Worm (Caenorhabditis elegans) whole organism, L3 larva: Measurements from ENCODE around the gene exc-12.
A peak's percentile ranks its signal among the peaks of the same experiment; 100 is the strongest.

Source experiments
- R02D3.7 ChIP-seq: fragments of 150-350 bp; optimal IDR thresholded peaks from 2 replicates; lab custom pipeline; 2014; ENCODE audit warnings: missing biosample characterization, missing genetic modification characterization
- ZK546.5 ChIP-seq: sonication (generic microtip); optimal IDR thresholded peaks from 2 replicates; lab custom pipeline; 2017; ENCODE audit warnings: missing biosample characterization, missing genetic modification characterization
- aly-2 ChIP-seq: fragments of 150-350 bp; optimal IDR thresholded peaks from 2 replicates; lab custom pipeline; 2014; ENCODE audit warnings: missing biosample characterization, missing genetic modification characterization
- ama-1 ChIP-seq: fragments of 150-350 bp; optimal IDR thresholded peaks from 2 replicates; lab custom pipeline; 2018
- ceh-28 ChIP-seq: fragments of 150-350 bp; optimal IDR thresholded peaks from 2 replicates; lab custom pipeline; 2014; ENCODE audit warnings: missing biosample characterization, missing genetic modification reagents, missing genetic modification characterization
- ceh-82 ChIP-seq: fragments of 150-350 bp; optimal IDR thresholded peaks from 2 replicates; lab custom pipeline; 2014; ENCODE audit warnings: missing biosample characterization, missing genetic modification characterization
- ceh-9 ChIP-seq: sonication (generic microtip); optimal IDR thresholded peaks from 2 replicates; lab custom pipeline; 2018; ENCODE audit warnings: missing biosample characterization, missing genetic modification characterization
- daf-12 ChIP-seq: fragments of 150-350 bp; optimal IDR thresholded peaks from 2 replicates; lab custom pipeline; 2014; ENCODE audit warnings: missing biosample characterization, missing genetic modification reagents, missing genetic modification characterization
- egl-5 ChIP-seq: fragments of 150-350 bp; optimal IDR thresholded peaks from 2 replicates; lab custom pipeline; 2017; ENCODE audit warnings: missing biosample characterization, missing genetic modification reagents, missing genetic modification characterization, inconsistent platforms
- elt-2 ChIP-seq: sonication (generic microtip); optimal IDR thresholded peaks from 2 replicates; lab custom pipeline; 2016; ENCODE audit warnings: missing genetic modification reagents, mild to moderate bottlenecking, missing genetic modification characterization, missing compliant biosample characterization
- elt-3 ChIP-seq, 3 experiments: fragments of 150-350 bp in 1 of 3; sonication (generic microtip) in 2 of 3; optimal IDR thresholded peaks; 2 replicates in 2 of 3; 4 replicates in 1 of 3; lab custom pipeline; 2014 to 2017; ENCODE audit warnings: missing biosample characterization in 3 of 3, missing genetic modification characterization in 3 of 3
- fkh-2 ChIP-seq: fragments of 150-350 bp; optimal IDR thresholded peaks from 2 replicates; lab custom pipeline; 2014; ENCODE audit warnings: missing biosample characterization, missing genetic modification reagents, missing genetic modification characterization
- fos-1 ChIP-seq: fragments of 150-350 bp; optimal IDR thresholded peaks from 2 replicates; lab custom pipeline; 2014; ENCODE audit warnings: missing biosample characterization, missing genetic modification characterization
- hmg-11 ChIP-seq: sonication (generic microtip); optimal IDR thresholded peaks from 2 replicates; lab custom pipeline; 2016; ENCODE audit warnings: missing genetic modification characterization, missing compliant biosample characterization
- lin-15B ChIP-seq: fragments of 150-350 bp; optimal IDR thresholded peaks from 2 replicates; lab custom pipeline; 2014; ENCODE audit warnings: missing biosample characterization, missing genetic modification characterization
- lsy-12 ChIP-seq: sonication (generic microtip); optimal IDR thresholded peaks from 2 replicates; lab custom pipeline; 2016; ENCODE audit warnings: mild to moderate bottlenecking, missing genetic modification characterization, missing compliant biosample characterization
- mdl-1 ChIP-seq: fragments of 150-350 bp; optimal IDR thresholded peaks from 2 replicates; lab custom pipeline; 2014; ENCODE audit warnings: missing biosample characterization, missing genetic modification characterization
- nfya-1 ChIP-seq: sonication (generic microtip); optimal IDR thresholded peaks from 2 replicates; lab custom pipeline; 2017; ENCODE audit warnings: missing genetic modification characterization, mild to moderate bottlenecking, missing compliant biosample characterization, antibody characterized with exemption, moderate library complexity; ENCODE audit not compliant: insufficient read depth
- nhr-11 ChIP-seq: fragments of 150-350 bp; optimal IDR thresholded peaks from 2 replicates; lab custom pipeline; 2014; ENCODE audit warnings: missing biosample characterization, missing genetic modification characterization
- nhr-23 ChIP-seq: fragments of 150-350 bp; optimal IDR thresholded peaks from 2 replicates; lab custom pipeline; 2014; ENCODE audit warnings: missing biosample characterization, missing genetic modification reagents, missing genetic modification characterization
- nhr-25 ChIP-seq: sonication (generic microtip); optimal IDR thresholded peaks from 2 replicates; lab custom pipeline; 2017; ENCODE audit warnings: missing biosample characterization, missing genetic modification characterization
- nhr-28 ChIP-seq: fragments of 150-350 bp; optimal IDR thresholded peaks from 2 replicates; lab custom pipeline; 2014; ENCODE audit warnings: missing biosample characterization, missing genetic modification characterization
- nhr-67 ChIP-seq: fragments of 150-350 bp; optimal IDR thresholded peaks from 2 replicates; lab custom pipeline; 2014; ENCODE audit warnings: missing biosample characterization, missing genetic modification characterization
- nhr-76 ChIP-seq: fragments of 150-350 bp; sonication (generic microtip); optimal IDR thresholded peaks from 5 replicates; lab custom pipeline; 2014; ENCODE audit warnings: missing biosample characterization, missing genetic modification characterization
- nhr-77 ChIP-seq: fragments of 150-350 bp; optimal IDR thresholded peaks from 2 replicates; lab custom pipeline; 2014; ENCODE audit warnings: missing biosample characterization, missing genetic modification characterization
- pha-4 ChIP-seq: fragments of 150-350 bp; optimal IDR thresholded peaks from 2 replicates; lab custom pipeline; 2014; ENCODE audit warnings: missing biosample characterization, missing genetic modification reagents, missing genetic modification characterization
- pqm-1 ChIP-seq: fragments of 150-350 bp; optimal IDR thresholded peaks from 2 replicates; lab custom pipeline; 2017; ENCODE audit warnings: missing biosample characterization, missing genetic modification characterization, inconsistent platforms
- sea-2 ChIP-seq: fragments of 150-350 bp; sonication (generic microtip); optimal IDR thresholded peaks from 4 replicates; lab custom pipeline; 2014; ENCODE audit warnings: missing biosample characterization, missing genetic modification reagents, missing genetic modification characterization
- skn-1 ChIP-seq: fragments of 150-350 bp; optimal IDR thresholded peaks from 2 replicates; lab custom pipeline; 2014; ENCODE audit warnings: missing biosample characterization, missing genetic modification characterization
- snpc-4 ChIP-seq: fragments of 150-350 bp; optimal IDR thresholded peaks from 2 replicates; lab custom pipeline; 2014; ENCODE audit warnings: missing biosample characterization, missing genetic modification characterization
- unc-39 ChIP-seq: sonication (generic microtip); optimal IDR thresholded peaks from 4 replicates; lab custom pipeline; 2017; ENCODE audit warnings: missing biosample characterization, missing genetic modification characterization
- unc-62 ChIP-seq: fragments of 150-350 bp; sonication (generic microtip); optimal IDR thresholded peaks from 4 replicates; lab custom pipeline; 2014; ENCODE audit warnings: missing biosample characterization, missing genetic modification reagents, missing genetic modification characterization
- zag-1 ChIP-seq: fragments of 150-350 bp; optimal IDR thresholded peaks from 2 replicates; lab custom pipeline; 2014; ENCODE audit warnings: missing biosample characterization, missing genetic modification characterization
- ztf-4 ChIP-seq: fragments of 150-350 bp; optimal IDR thresholded peaks from 2 replicates; lab custom pipeline; 2014; ENCODE audit warnings: missing biosample characterization, missing genetic modification characterization

The exc-12 gene

DNA sequence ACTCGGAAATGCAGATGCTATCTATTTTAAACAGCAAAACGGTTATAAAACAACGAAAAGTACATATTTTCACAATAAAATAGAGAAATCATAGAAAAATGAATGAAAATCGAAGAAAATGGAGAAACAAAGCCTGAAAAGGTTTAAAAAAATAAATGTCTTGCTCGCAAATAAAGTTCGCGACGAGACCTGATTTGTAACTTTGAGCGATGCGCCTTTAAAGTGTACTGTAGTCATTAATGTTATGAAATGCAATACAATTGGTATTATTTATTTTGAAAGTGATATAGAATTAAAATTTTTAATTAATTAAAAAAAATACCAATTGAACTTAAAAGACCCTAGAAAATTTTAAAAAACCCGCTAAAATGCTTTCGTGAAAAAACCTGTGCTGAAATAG lies 9.0 kb downstream of the exc-12 start:
- TF ChIP-seq unc-39 (tag; lab: Kevin White, UChicago): no peak
- TF ChIP-seq snpc-4 (tag; lab: Kevin White, UChicago): no peak
- TF ChIP-seq lsy-12 (tag; lab: Kevin White, UChicago): no peak
- TF ChIP-seq ztf-4 (tag; lab: Kevin White, UChicago): no peak
- no peak for TF ChIP-seq ama-1 (lab: Kevin White, UChicago)
- TF ChIP-seq ceh-9 (tag; lab: Kevin White, UChicago): no peak
- TF ChIP-seq ceh-82 (tag; lab: Kevin White, UChicago): no peak
- no peak for TF ChIP-seq nhr-77 (tag; lab: Kevin White, UChicago)
- TF ChIP-seq nhr-25 (tag; lab: Kevin White, UChicago): no peak

- TF ChIP-seq zag-1 (tag; lab: Kevin White, UChicago) (no peak), nhr-23 (tag; lab: Kevin White, UChicago) (peak; percentile 34)
- TF ChIP-seq, all 47 proteins: peak for 1
Observed at ce11 chrIII:13560715-13561114, 9.5 kb downstream of the exc-12 start.

ce11 chrIII:13556039-13556438 lies 14.2 kb downstream of the exc-12 start:
- no peak for TF ChIP-seq ceh-28 (tag; lab: Kevin White, UChicago)
- TF ChIP-seq nhr-25 (tag; lab: Kevin White, UChicago): peak; percentile 20
- TF ChIP-seq nhr-11 (tag; lab: Kevin White, UChicago): no peak
- TF ChIP-seq mdl-1 (tag; lab: Kevin White, UChicago): no peak
- TF ChIP-seq nhr-23 (tag; lab: Kevin White, UChicago): peak; percentile 45

DNA sequence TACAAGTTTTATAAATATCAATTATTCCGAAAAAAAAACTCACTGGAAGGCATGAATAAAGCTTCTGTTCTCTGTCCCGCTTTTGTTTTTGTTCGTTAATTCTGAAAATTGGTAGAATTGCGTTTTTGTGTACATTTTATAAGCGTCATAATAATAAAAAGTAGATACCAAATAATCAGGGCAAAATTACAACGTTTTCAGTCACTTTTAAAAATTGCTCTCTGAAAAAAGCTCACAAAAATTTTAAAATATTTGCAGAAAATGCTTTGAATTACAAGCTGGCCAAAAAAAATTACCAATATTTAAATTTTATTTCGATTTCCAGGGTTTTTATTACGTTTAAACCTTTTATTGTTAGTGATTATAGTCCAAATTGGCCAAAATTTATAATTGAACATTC lies 15.0 kb downstream of the exc-12 start, which contains the start of gene scav-2:
scav-2 (minus strand) TSS at position 101 of the 400 bp plus-strand sequence.
- TF ChIP-seq nhr-76 (tag; lab: Kevin White, UChicago) (no peak), snpc-4 (tag; lab: Kevin White, UChicago) (no peak), elt-2 (tag; lab: Kevin White, UChicago) (no peak), ceh-28 (tag; lab: Kevin White, UChicago) (no peak), daf-12 (tag; lab: Kevin White, UChicago) (no peak), sea-2 (GFP tag; lab: Kevin White, UChicago) (no peak), ceh-9 (tag; lab: Kevin White, UChicago) (no peak), elt-3 (tag; optimal IDR thresholded peaks at IDR 0.05; lab: Kevin White, UChicago) (no peak), nhr-67 (no peak), nhr-28 (tag; lab: Kevin White, UChicago) (no peak), aly-2 (no peak), ZK546.5 (tag; lab: Kevin White, UChicago) (no peak), fos-1 (tag; lab: Kevin White, UChicago) (no peak), R02D3.7 (no peak), fkh-2 (tag; lab: Kevin White, UChicago) (no peak), ama-1 (lab: Kevin White, UChicago) (no peak), pqm-1 (tag; lab: Kevin White, UChicago) (no peak), lin-15B (no peak)

DNA sequence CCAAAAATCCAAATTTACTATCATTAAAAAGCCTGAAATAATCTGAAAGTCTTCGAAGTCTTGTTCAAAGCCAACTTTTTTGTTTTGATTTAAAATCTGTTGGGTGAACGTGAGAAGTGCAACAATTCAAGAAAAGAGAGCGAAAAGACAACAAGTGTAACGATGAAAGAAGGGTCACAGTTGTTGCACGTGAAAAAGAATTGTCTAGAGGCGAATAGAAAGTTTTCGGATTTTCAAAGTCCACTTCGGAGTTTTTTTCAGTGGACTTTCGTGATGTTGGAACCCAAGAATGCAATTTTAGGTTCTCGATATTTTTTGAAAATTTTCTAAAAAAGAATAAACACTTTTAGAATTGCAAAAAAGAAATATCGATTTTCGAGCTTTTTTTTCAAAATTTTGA lies 20.3 kb downstream of the exc-12 start:
- TF ChIP-seq ceh-9 (tag; lab: Kevin White, UChicago) (no peak), nfya-1 (tag; lab: Kevin White, UChicago) (peak; percentile 18), ama-1 (lab: Kevin White, UChicago) (peak; percentile 12), nhr-76 (tag; lab: Kevin White, UChicago) (no peak)

- TF ChIP-seq nfya-1 (tag; lab: Kevin White, UChicago) (peak; percentile 72), pqm-1 (tag; lab: Kevin White, UChicago) (peak; percentile 47), unc-62 (GFP tag; lab: Kevin White, UChicago) (peak; percentile 85), nhr-23 (tag; lab: Kevin White, UChicago) (peak; percentile 26), ceh-28 (tag; lab: Kevin White, UChicago) (peak; percentile 13), elt-2 (tag; lab: Kevin White, UChicago) (peak; percentile 79), egl-5 (tag; lab: Kevin White, UChicago) (peak; percentile 64), aly-2 (no peak), hmg-11 (tag; lab: Kevin White, UChicago) (peak; percentile 2), snpc-4 (tag; lab: Kevin White, UChicago) (peak; percentile 9), skn-1 (no peak), daf-12 (tag; lab: Kevin White, UChicago) (no peak), pha-4 (peak; percentile 76)
- TF ChIP-seq, all 47 proteins: peak for 10
Observed at ce11 chrIII:13548982-13549381, 21.3 kb downstream of the exc-12 start, which contains the start of gene mmad-1. Gene mmad-1, minus strand, starts transcription at chrIII:13549005.
